Worm (Caenorhabditis elegans): Measurements from ENCODE around the gene F38A5.8.

- TF ChIP-seq lim-7 (GFP tag; IDR thresholded peaks at IDR 0.05), result no peak
- no peak for TF ChIP-seq zip-2 (tag; optimal IDR thresholded peaks at IDR 0.05)
- no peak for TF ChIP-seq nhr-25 (tag; optimal IDR thresholded peaks at IDR 0.05; ENCODE audit: borderline replicate concordance, insufficient read depth)
- TF ChIP-seq mep-1 (tag; optimal IDR thresholded peaks at IDR 0.05), result no peak
- no peak for TF ChIP-seq pha-4 (GFP tag; IDR thresholded peaks at IDR 0.05)
- TF ChIP-seq pha-4 (tag; optimal IDR thresholded peaks at IDR 0.05), result no peak
- TF ChIP-seq daf-16 (GFP tag; optimal IDR thresholded peaks at IDR 0.05), result no peak
- TF ChIP-seq daf-16 (tag; optimal IDR thresholded peaks at IDR 0.05), result no peak
- TF ChIP-seq mxl-2 (GFP tag; conservative IDR thresholded peaks at IDR 0.05), result no peak
- no peak for TF ChIP-seq lsy-2 (tag; optimal IDR thresholded peaks at IDR 0.05)
- TF ChIP-seq T26A8.4 (GFP tag; IDR thresholded peaks at IDR 0.05), result no peak
- TF ChIP-seq ama-1 (optimal IDR thresholded peaks at IDR 0.05), result no peak
- no peak for TF ChIP-seq nhr-11 (tag; optimal IDR thresholded peaks at IDR 0.05)
- no peak for TF ChIP-seq nhr-10 (tag; optimal IDR thresholded peaks at IDR 0.05)
- no peak for TF ChIP-seq set-16 (GFP tag; IDR thresholded peaks at IDR 0.05)
- no peak for TF ChIP-seq vab-7 (GFP tag; IDR thresholded peaks at IDR 0.05)
Measured at ce11 chrIV:6595912-6596311, 3.6 kb upstream of the F38A5.8 start, which contains the start of gene F38A5.22.
